Fruit fly (Drosophila melanogaster) whole organism, pupa: ENCODE measurements around the gene Pvf3.

Experiments used
- CG14655 ChIP-seq: fragments of 200-800 bp; sonication (Bioruptor generic); optimal IDR thresholded peaks from 3 replicates; lab custom pipeline; 2017; ENCODE audit warnings: mild to moderate bottlenecking, missing biosample characterization, missing genetic modification reagents, missing genetic modification characterization
- CG32121 ChIP-seq: fragments of 200-800 bp; sonication (Bioruptor generic); IDR thresholded peaks from 2 replicates; pipeline ENCODE4 v1.3.6; 2022; ENCODE audit warnings: missing biosample characterization, missing genetic modification characterization
- CG9948 ChIP-seq: fragments of 200-800 bp; sonication (Bioruptor generic); optimal IDR thresholded peaks from 2 replicates; lab custom pipeline; 2018; ENCODE audit warnings: missing biosample characterization, mild to moderate bottlenecking, missing genetic modification characterization, moderate library complexity
- D1 ChIP-seq: fragments of 200-800 bp; sonication (Bioruptor generic); optimal IDR thresholded peaks from 2 replicates; lab custom pipeline; 2018; ENCODE audit warnings: missing biosample characterization, mild to moderate bottlenecking, missing genetic modification characterization, moderate library complexity
- EcR ChIP-seq: fragments of 200-800 bp; sonication (Bioruptor generic); optimal IDR thresholded peaks from 3 replicates; lab custom pipeline; 2019; ENCODE audit warnings: missing biosample characterization, missing genetic modification characterization, mild to moderate bottlenecking, moderate library complexity, missing genetic modification reagents
- Pif1A ChIP-seq: fragments of 200-800 bp; sonication (Bioruptor generic); optimal IDR thresholded peaks from 3 replicates; lab custom pipeline; 2016; ENCODE audit warnings: missing biosample characterization, missing genetic modification characterization
- Pif1B ChIP-seq: fragments of 200-800 bp; sonication (Bioruptor generic); optimal IDR thresholded peaks from 3 replicates; lab custom pipeline; 2016; ENCODE audit warnings: missing biosample characterization, missing genetic modification characterization
- fd96Ca ChIP-seq: fragments of 200-800 bp; sonication (Bioruptor generic); IDR thresholded peaks from 3 replicates; pipeline ENCODE4 v1.3.6; 2022; ENCODE audit warnings: missing biosample characterization, missing genetic modification characterization

dm6 chr2L:7150775-7151174, 6.7 kb downstream of the Pvf3 start:
- peak; percentile 40 for TF ChIP-seq CG9948 (tag; lab: Kevin White, UChicago)
- no peak for TF ChIP-seq Pif1A (GFP tag; lab: Kevin White, UChicago)
- peak; percentile 21 for TF ChIP-seq CG14655 (GFP tag; lab: Kevin White, UChicago)
- TF ChIP-seq D1 (tag; lab: Kevin White, UChicago) = no peak
- TF ChIP-seq Pif1B (GFP tag; lab: Kevin White, UChicago) = no peak
- no peak for TF ChIP-seq fd96Ca (GFP tag; lab: Robert Waterston, UW)
- TF ChIP-seq EcR (GFP tag; lab: Kevin White, UChicago) = no peak
- TF ChIP-seq CG32121 = no peak
